Fruit fly (Drosophila melanogaster) whole organism, pupa: ENCODE measurements around the gene Rok.

Experiments
- CG13204 ChIP-seq: fragments of 200-800 bp; sonication (Bioruptor generic); optimal IDR thresholded peaks from 2 replicates; lab custom pipeline; 2018; ENCODE audit warnings: missing biosample characterization, mild to moderate bottlenecking, missing genetic modification characterization, moderate library complexity
- CG17806 ChIP-seq: fragments of 200-800 bp; sonication (Bioruptor generic); optimal IDR thresholded peaks from 2 replicates; lab custom pipeline; 2018; ENCODE audit warnings: missing biosample characterization, mild to moderate bottlenecking, missing genetic modification characterization, moderate library complexity
- CG32121 ChIP-seq: fragments of 200-800 bp; sonication (Bioruptor generic); IDR thresholded peaks from 2 replicates; pipeline ENCODE4 v1.3.6; 2022; ENCODE audit warnings: missing biosample characterization, missing genetic modification characterization
- CG8159 ChIP-seq: fragments of 200-800 bp; sonication (Bioruptor generic); optimal IDR thresholded peaks from 3 replicates; lab custom pipeline; 2018; ENCODE audit warnings: missing biosample characterization, mild to moderate bottlenecking, missing genetic modification characterization, moderate library complexity
- CG8301 ChIP-seq: fragments of 200-800 bp; sonication (Bioruptor generic); optimal IDR thresholded peaks from 2 replicates; lab custom pipeline; 2018; ENCODE audit warnings: missing biosample characterization, mild to moderate bottlenecking, missing genetic modification characterization
- CG9948 ChIP-seq: fragments of 200-800 bp; sonication (Bioruptor generic); optimal IDR thresholded peaks from 2 replicates; lab custom pipeline; 2018; ENCODE audit warnings: missing biosample characterization, mild to moderate bottlenecking, missing genetic modification characterization, moderate library complexity
- D1 ChIP-seq: fragments of 200-800 bp; sonication (Bioruptor generic); optimal IDR thresholded peaks from 2 replicates; lab custom pipeline; 2018; ENCODE audit warnings: missing biosample characterization, mild to moderate bottlenecking, missing genetic modification characterization, moderate library complexity
- EcR ChIP-seq: fragments of 200-800 bp; sonication (Bioruptor generic); optimal IDR thresholded peaks from 3 replicates; lab custom pipeline; 2019; ENCODE audit warnings: missing biosample characterization, missing genetic modification characterization, mild to moderate bottlenecking, moderate library complexity, missing genetic modification reagents
- Pif1A ChIP-seq: fragments of 200-800 bp; sonication (Bioruptor generic); optimal IDR thresholded peaks from 3 replicates; lab custom pipeline; 2016; ENCODE audit warnings: missing biosample characterization, missing genetic modification characterization
- Snoo ChIP-seq: fragments of 200-800 bp; sonication (Bioruptor generic); optimal IDR thresholded peaks from 3 replicates; lab custom pipeline; 2017; ENCODE audit warnings: missing biosample characterization, mild to moderate bottlenecking, missing genetic modification characterization, inconsistent platforms
- gl ChIP-seq: fragments of 200-800 bp; sonication (Bioruptor generic); optimal IDR thresholded peaks from 2 replicates; lab custom pipeline; 2018; ENCODE audit warnings: missing biosample characterization, mild to moderate bottlenecking, missing genetic modification characterization

DNA sequence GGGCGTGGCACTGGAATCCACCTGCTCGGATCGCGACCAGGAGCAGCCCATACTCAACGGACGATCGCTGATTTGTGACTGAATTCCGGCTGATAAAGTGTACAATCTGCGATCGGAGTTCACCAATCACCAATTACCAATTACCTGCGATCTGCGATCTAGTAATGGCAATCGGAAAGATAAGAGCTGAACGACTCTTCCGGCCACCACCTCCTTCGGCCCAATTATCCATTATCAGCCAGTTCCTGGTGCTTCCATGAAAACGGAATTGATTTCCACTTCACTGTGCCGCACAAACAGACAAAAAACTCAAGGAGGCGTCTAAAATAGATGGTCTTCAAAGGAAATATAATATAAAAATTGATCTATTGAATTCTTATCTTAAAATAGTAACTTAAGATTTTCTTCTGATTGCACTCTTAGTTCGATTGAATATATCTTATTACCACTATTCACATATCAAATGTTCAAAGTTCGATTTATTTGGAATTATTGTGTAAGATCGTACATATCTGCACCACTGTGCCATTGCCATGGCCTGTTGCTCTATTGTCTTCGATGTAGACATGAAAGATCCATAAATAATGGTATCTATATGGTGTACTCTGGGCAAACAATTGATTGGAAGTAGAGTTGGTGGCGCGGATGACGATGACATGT lies 27.3 kb upstream of the Rok start, which contains the start of gene CG15865:
- no peak for TF ChIP-seq Pif1A
- TF ChIP-seq CG8301: no peak
- no peak for TF ChIP-seq Snoo (tag; lab: Kevin White, UChicago)
- TF ChIP-seq CG8159 (tag; lab: Kevin White, UChicago): peak; percentile 7
- TF ChIP-seq EcR: no peak
- TF ChIP-seq CG32121 (GFP tag; lab: Robert Waterston, UW): no peak
- no peak for TF ChIP-seq CG13204
- no peak for TF ChIP-seq D1 (tag; lab: Kevin White, UChicago)
- TF ChIP-seq CG17806 (tag; lab: Kevin White, UChicago): no peak
- TF ChIP-seq CG9948 (tag; lab: Kevin White, UChicago): no peak
- no peak for TF ChIP-seq gl (tag; lab: Kevin White, UChicago)
